Worm (Caenorhabditis elegans): ENCODE data around the gene F13H8.12.

Gene F13H8.12

DNA sequence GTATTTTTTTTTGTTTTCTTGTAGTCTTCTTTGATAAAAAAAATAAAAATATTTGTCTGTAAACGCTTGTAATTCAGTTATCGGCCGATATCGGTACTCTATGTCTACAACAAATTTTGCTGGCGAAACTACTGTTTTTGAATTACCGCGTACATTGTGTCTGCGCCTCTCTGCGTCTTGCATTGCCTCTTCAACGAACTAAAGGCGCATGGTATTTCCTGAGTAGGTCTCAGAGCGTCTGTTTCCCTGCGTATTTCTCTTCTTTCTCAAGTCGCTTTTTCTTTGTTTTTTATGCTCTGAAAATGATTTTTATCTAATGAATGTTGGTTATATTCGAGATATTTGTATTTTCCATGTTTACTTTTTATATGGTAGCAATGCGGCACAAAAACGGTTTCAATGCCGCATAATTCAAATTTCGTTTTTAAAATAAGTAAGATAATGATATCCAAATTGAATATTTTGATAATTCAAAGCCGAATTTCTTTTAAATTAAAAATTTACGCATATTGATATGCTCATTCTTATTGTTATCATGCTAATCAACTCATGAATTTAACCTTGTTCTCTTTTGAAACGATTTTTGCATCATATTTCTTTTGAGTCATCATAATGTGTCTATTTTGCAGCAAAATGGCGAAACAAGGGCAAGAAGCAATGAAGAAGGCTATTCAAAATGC is 11.4 kb upstream of the F13H8.12 start, which contains the start of gene phb-2 (continued):
- TF ChIP-seq aptf-3 (GFP tag; IDR thresholded peaks at IDR 0.05): no peak
- TF ChIP-seq hmg-1.2 (GFP tag; IDR thresholded peaks at IDR 0.05): peak; percentile 92
- peak; percentile 2 for TF ChIP-seq ccch-3 (GFP tag; optimal IDR thresholded peaks at IDR 0.05)
- 0 out of 2 replicates have a peak, but pooled peaks have one; percentile 14 for TF ChIP-seq cebp-1 (GFP tag; IDR thresholded peaks at IDR 0.05)
- TF ChIP-seq cebp-1 (tag; optimal IDR thresholded peaks at IDR 0.05): peak; percentile 59
- no peak for TF ChIP-seq hlh-12 (tag; optimal IDR thresholded peaks at IDR 0.05)
- TF ChIP-seq B0019.2 (GFP tag; conservative IDR thresholded peaks at IDR 0.05): no peak
- TF ChIP-seq chd-7 (tag; optimal IDR thresholded peaks at IDR 0.05): no peak
- TF ChIP-seq Y53F4B.3 (GFP tag; IDR thresholded peaks at IDR 0.05): no peak
- TF ChIP-seq lsy-27 (tag; optimal IDR thresholded peaks at IDR 0.05; ENCODE audit: borderline replicate concordance, insufficient read depth): no peak
- TF ChIP-seq ekl-4 (GFP tag; IDR thresholded peaks at IDR 0.05): peak; percentile 59
- no peak for TF ChIP-seq Y95B8A.8 (GFP tag; IDR thresholded peaks at IDR 0.05)
- TF ChIP-seq snpc-4 (GFP tag; optimal IDR thresholded peaks at IDR 0.05): no peak
- peak; percentile 5 to 51 (median 15) for TF ChIP-seq snpc-4 (tag; optimal IDR thresholded peaks at IDR 0.05)
- no peak for TF ChIP-seq ztf-26 (tag; optimal IDR thresholded peaks at IDR 0.05)
- TF ChIP-seq rcor-1 (GFP tag; IDR thresholded peaks at IDR 0.05): peak; percentile 31; the same call in 1 of the 2 replicates
- no peak for TF ChIP-seq mes-4 (tag; optimal IDR thresholded peaks at IDR 0.05)
- peak; percentile 19 for TF ChIP-seq snpc-3.4 (tag; optimal IDR thresholded peaks at IDR 0.05)
- TF ChIP-seq ceh-40 (GFP tag; IDR thresholded peaks at IDR 0.05): no peak
- peak; percentile 25 for TF ChIP-seq K12H6.12 (tag; optimal IDR thresholded peaks at IDR 0.05)
- TF ChIP-seq him-1 (tag; optimal IDR thresholded peaks at IDR 0.05): no peak
- no peak for TF ChIP-seq ztf-22 (GFP tag; optimal IDR thresholded peaks at IDR 0.05)
- peak; percentile 75 for TF ChIP-seq dpl-1 (GFP tag; optimal IDR thresholded peaks at IDR 0.05)
- TF ChIP-seq T26A5.8 (tag; optimal IDR thresholded peaks at IDR 0.05): no peak
- TF ChIP-seq lin-35 (GFP tag; optimal IDR thresholded peaks at IDR 0.05): peak in 2 of 3 experiments; percentile 2 to 90
- TF ChIP-seq zim-3 (tag; optimal IDR thresholded peaks at IDR 0.05): no peak
- peak; percentile 17 for TF ChIP-seq F49E8.2 (tag; optimal IDR thresholded peaks at IDR 0.05; ENCODE audit: insufficient read depth)
- peak; percentile 95 for TF ChIP-seq F23B12.7 (tag; optimal IDR thresholded peaks at IDR 0.05; ENCODE audit: insufficient read depth)
- TF ChIP-seq Y79H2A.3 (GFP tag; conservative IDR thresholded peaks at IDR 0.05): no peak
- TF ChIP-seq sea-2 (GFP tag; IDR thresholded peaks at IDR 0.05): no peak
- TF ChIP-seq attf-6 (GFP tag; IDR thresholded peaks at IDR 0.05): no peak

ce11 chrII:6252707-6253106 is 9.6 kb upstream of the F13H8.12 start:
- TF ChIP-seq tlf-1 (GFP tag; optimal IDR thresholded peaks at IDR 0.05) (peak; percentile 4), somi-1 (GFP tag; optimal IDR thresholded peaks at IDR 0.05) (no peak), ztf-6 (GFP tag; IDR thresholded peaks at IDR 0.05) (no peak), hrde-1 (tag; optimal IDR thresholded peaks at IDR 0.05; ENCODE audit: borderline replicate concordance) (peak; percentile 87), snpc-1.3 (tag; optimal IDR thresholded peaks at IDR 0.05; ENCODE audit: insufficient read depth) (peak; percentile 44), madf-6 (GFP tag; IDR thresholded peaks at IDR 0.05) (peak; percentile 67), repo-1 (tag; optimal IDR thresholded peaks at IDR 0.05) (peak; percentile 37), C06A6.2 (GFP tag; conservative IDR thresholded peaks at IDR 0.05) (no peak), chd-7 (tag; optimal IDR thresholded peaks at IDR 0.05) (peak; percentile 59), hmg-1.2 (GFP tag; IDR thresholded peaks at IDR 0.05) (0 out of 2 replicates have a peak, but pooled peaks have one; percentile 22), hsf-1 (GFP tag; IDR thresholded peaks at IDR 0.05) (0 out of 2 replicates have a peak, but pooled peaks have one; percentile 38), tbp1 (GFP tag; optimal IDR thresholded peaks at IDR 0.05) (no peak), rcor-1 (GFP tag; IDR thresholded peaks at IDR 0.05) (peak; percentile 33; the same call in 1 of the 2 replicates), Y95B8A.8 (GFP tag; IDR thresholded peaks at IDR 0.05) (0 out of 2 replicates have a peak, but pooled peaks have one; percentile 51), ama-1 (optimal IDR thresholded peaks at IDR 0.05) (no peak), ama-1 (GFP tag; optimal IDR thresholded peaks at IDR 0.05) (peak in 1 of 2 experiments; percentile 74), nfyb-1 (GFP tag; IDR thresholded peaks at IDR 0.05) (0 out of 2 replicates have a peak, but pooled peaks have one; percentile 24), D2030.7 (GFP tag; IDR thresholded peaks at IDR 0.05) (peak; percentile 17; the same call in 1 of the 2 replicates), ceh-27 (GFP tag; optimal IDR thresholded peaks at IDR 0.05) (no peak), Y53G8AR.9 (GFP tag; conservative IDR thresholded peaks at IDR 0.05) (peak; percentile 82)
